Worm (Caenorhabditis elegans) whole organism, early embryonic: ENCODE measurements around the gene E02A10.3.

ENCODE experiments used
- B0310.2 ChIP-seq: sonication (generic microtip); optimal IDR thresholded peaks from 2 replicates; lab custom pipeline; 2016; ENCODE audit warnings: mild to moderate bottlenecking, missing genetic modification characterization, missing compliant biosample characterization
- aly-1 ChIP-seq: sonication (generic microtip); optimal IDR thresholded peaks from 2 replicates; lab custom pipeline; 2016; ENCODE audit warnings: missing genetic modification characterization, missing compliant biosample characterization
- ama-1 ChIP-seq: fragments of 150-350 bp; optimal IDR thresholded peaks from 2 replicates; lab custom pipeline; 2014
- ets-7 ChIP-seq: sonication (generic microtip); optimal IDR thresholded peaks from 2 replicates; lab custom pipeline; 2016; ENCODE audit warnings: missing genotype, missing genetic modification characterization, missing compliant biosample characterization
- pes-1 ChIP-seq: fragments of 200-800 bp; sonication (Bioruptor generic); IDR thresholded peaks from 2 replicates; pipeline ENCODE4 v1.3.6; 2022; ENCODE audit warnings: missing genetic modification reagents, missing genetic modification characterization, missing compliant biosample characterization
- tbx-11 ChIP-seq: fragments of 200-800 bp; sonication (Bioruptor generic); IDR thresholded peaks from 2 replicates; pipeline ENCODE4 v1.3.6; 2022; ENCODE audit warnings: missing genetic modification characterization, missing compliant biosample characterization

DNA sequence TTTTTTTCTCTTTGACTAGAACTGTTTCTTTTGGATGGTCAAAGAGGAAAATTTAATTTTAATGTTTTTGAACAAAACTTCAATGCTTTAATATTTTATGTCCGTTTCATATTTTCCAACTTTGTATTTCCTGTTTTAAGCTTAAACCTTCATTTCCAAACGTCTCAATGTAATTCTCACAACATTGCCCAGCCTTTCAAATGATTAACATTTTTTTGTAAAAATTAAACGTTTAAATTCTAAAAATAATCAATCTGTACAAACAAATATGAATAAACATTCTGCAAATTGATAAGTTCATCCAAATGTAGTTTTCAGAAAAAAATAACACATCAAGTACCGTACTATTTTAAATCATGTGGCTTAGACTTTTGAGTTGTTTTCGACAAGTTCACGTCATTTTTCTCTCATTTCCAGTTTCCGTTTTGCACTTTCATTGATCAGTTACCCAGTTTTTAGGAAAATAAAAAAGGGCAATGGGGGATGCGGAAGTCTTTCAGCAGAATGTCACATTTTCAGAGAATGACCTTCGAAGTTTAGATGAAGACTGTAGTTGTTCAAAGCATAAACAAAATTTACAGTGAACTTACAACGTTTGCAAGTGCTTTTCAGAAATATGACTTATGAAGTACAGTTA, 36.6 kb upstream of the E02A10.3 start:
- TF ChIP-seq ama-1 (no peak), pes-1 (GFP tag; lab: Robert Waterston, UW) (no peak), ets-7 (tag; lab: Kevin White, UChicago) (no peak), aly-1 (tag; lab: Kevin White, UChicago) (no peak), tbx-11 (no peak), B0310.2 (no peak)
